Worm (Caenorhabditis elegans): ENCODE results near the gene C25H3.10.

Gene C25H3.10

ce11 chrII:5694798-5695197, 4.0 kb downstream of the C25H3.10 start, which contains the start of gene C25H3.14:
C25H3.14 (plus strand) TSS chrII:5695098.
- TF ChIP-seq C16A3.4 (tag; optimal IDR thresholded peaks at IDR 0.05), result no peak
- TF ChIP-seq ztf-11 (tag; optimal IDR thresholded peaks at IDR 0.05), result no peak

DNA sequence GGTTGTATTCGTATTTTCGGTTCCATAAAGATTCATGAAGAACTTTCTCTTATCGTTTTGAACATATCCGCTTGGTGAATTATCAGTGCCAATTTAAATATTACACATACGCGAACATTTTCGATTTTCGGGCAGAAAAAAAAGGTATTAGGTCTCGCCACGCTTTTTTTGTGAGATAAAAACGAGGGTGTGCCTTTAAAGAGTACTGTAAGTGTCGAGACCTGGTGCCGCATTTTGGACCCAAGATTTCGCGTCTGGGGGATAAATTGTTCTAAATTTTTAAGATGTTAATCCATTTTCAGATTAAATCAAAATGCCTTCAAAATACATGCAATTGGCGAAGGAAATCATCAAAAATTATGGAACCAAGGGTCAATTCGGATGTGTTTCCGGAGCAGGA, 4.9 kb downstream of the C25H3.10 start, which contains the start of gene C25H3.3:
TSS of gene C25H3.3 (plus strand) at position 301 of the 400 bp plus-strand sequence.
- TF ChIP-seq efl-1 (optimal IDR thresholded peaks at IDR 0.05), result no peak
- TF ChIP-seq efl-1 (GFP tag; optimal IDR thresholded peaks at IDR 0.05 in 1 of 2), result peak in 1 of 2 experiments; percentile 61
- TF ChIP-seq alr-1 (tag; optimal IDR thresholded peaks at IDR 0.05; ENCODE audit: borderline replicate concordance), result no peak
- TF ChIP-seq ztf-4 (tag; optimal IDR thresholded peaks at IDR 0.05), result no peak
- TF ChIP-seq elt-2 (tag; optimal IDR thresholded peaks at IDR 0.05), result no peak
- no peak for TF ChIP-seq nhr-85 (tag)
- TF ChIP-seq nhr-71 (tag; optimal IDR thresholded peaks at IDR 0.05), result no peak

DNA sequence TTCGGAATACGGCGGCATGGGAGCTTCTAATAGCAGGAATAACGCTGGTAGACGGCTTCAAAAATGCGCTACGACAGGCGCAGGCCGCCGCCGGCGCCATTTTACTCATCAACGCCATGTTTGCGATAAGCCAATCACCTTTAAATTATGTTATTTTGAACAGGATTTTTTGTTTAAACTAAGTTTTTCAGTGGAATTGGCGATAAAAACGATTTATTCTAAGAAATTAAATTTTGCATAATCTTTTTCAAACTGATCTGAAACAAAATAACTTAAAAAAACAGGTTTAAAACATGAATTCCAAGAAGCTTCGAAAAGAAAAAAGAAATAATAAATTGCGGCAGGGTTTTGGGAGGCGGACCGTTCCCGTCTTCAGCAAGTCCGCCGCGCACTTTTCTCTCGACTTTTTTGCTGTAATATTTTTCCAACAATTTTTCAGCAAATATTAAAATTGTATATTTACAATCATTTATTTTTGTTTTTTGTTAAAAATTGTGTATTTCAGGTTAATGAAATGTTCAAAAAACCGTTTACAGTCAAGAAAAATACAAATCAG, 7.5 kb downstream of the C25H3.10 start, which contains the start of the genes ndub-5 and eif-2D:
TSS of gene ndub-5 (minus strand) at position 138 of the 556 bp plus-strand sequence.
TSS of gene eif-2D (plus strand) at position 506 of the 556 bp plus-strand sequence.
- TF ChIP-seq jun-1 (tag; optimal IDR thresholded peaks at IDR 0.05) (no peak), skn-1 (tag; optimal IDR thresholded peaks at IDR 0.05) (no peak), nhr-19 (GFP tag; conservative IDR thresholded peaks at IDR 0.05) (no peak), nhr-47 (tag; optimal IDR thresholded peaks at IDR 0.05) (no peak), efl-1 (optimal IDR thresholded peaks at IDR 0.05) (no peak), efl-1 (GFP tag; optimal IDR thresholded peaks at IDR 0.05 in 1 of 2) (peak in 1 of 2 experiments; percentile 79), mep-1 (tag; optimal IDR thresholded peaks at IDR 0.05) (no peak), lin-35 (GFP tag; optimal IDR thresholded peaks at IDR 0.05) (peak in 1 of 2 experiments; percentile 25), hlh-17 (GFP tag; optimal IDR thresholded peaks at IDR 0.05; ENCODE audit: borderline replicate concordance) (no peak), dpl-1 (GFP tag; optimal IDR thresholded peaks at IDR 0.05) (peak in 1 of 3 experiments; percentile 38), nhr-84 (tag; optimal IDR thresholded peaks at IDR 0.05) (no peak), lin-14 (GFP tag; optimal IDR thresholded peaks at IDR 0.05) (peak; percentile 19), lin-15B (tag; optimal IDR thresholded peaks at IDR 0.05) (no peak), C34B4.2 (tag; optimal IDR thresholded peaks at IDR 0.05) (no peak), nhr-71 (tag; optimal IDR thresholded peaks at IDR 0.05) (peak; percentile 12), ceh-88 (GFP tag; IDR thresholded peaks at IDR 0.05) (no peak), lsy-2 (tag; optimal IDR thresholded peaks at IDR 0.05) (peak in 1 of 2 experiments; percentile 36)

- TF ChIP-seq unc-130 (tag; optimal IDR thresholded peaks at IDR 0.05) (peak; percentile 6), ceh-63 (GFP tag; optimal IDR thresholded peaks at IDR 0.05) (no peak), irx-1 (tag; optimal IDR thresholded peaks at IDR 0.05) (no peak), pqm-1 (tag; optimal IDR thresholded peaks at IDR 0.05) (no peak), jun-1 (tag; optimal IDR thresholded peaks at IDR 0.05) (no peak), nhr-47 (tag; optimal IDR thresholded peaks at IDR 0.05) (no peak), unc-86 (tag; optimal IDR thresholded peaks at IDR 0.05) (no peak), fos-1 (tag; optimal IDR thresholded peaks at IDR 0.05) (no peak), nhr-19 (GFP tag; conservative IDR thresholded peaks at IDR 0.05) (no peak), hlh-17 (GFP tag; optimal IDR thresholded peaks at IDR 0.05; ENCODE audit: borderline replicate concordance) (no peak), Y116A8C.19 (tag; optimal IDR thresholded peaks at IDR 0.05; ENCODE audit: borderline replicate concordance) (no peak), lin-14 (GFP tag; optimal IDR thresholded peaks at IDR 0.05) (peak; percentile 56), zag-1 (tag; optimal IDR thresholded peaks at IDR 0.05) (no peak), F16B12.6 (tag; optimal IDR thresholded peaks at IDR 0.05) (no peak), lir-3 (tag; optimal IDR thresholded peaks at IDR 0.05; ENCODE audit: poor library complexity) (no peak), nhr-77 (tag; optimal IDR thresholded peaks at IDR 0.05) (no peak), pax-3 (tag; optimal IDR thresholded peaks at IDR 0.05) (no peak), sup-37 (GFP tag; optimal IDR thresholded peaks at IDR 0.05) (no peak), ztf-4 (tag; optimal IDR thresholded peaks at IDR 0.05) (no peak), lsy-2 (tag; optimal IDR thresholded peaks at IDR 0.05) (peak; percentile 11 to 14), sptf-1 (tag; optimal IDR thresholded peaks at IDR 0.05) (no peak), rnt-1 (tag; optimal IDR thresholded peaks at IDR 0.05) (peak; percentile 26), aly-2 (tag; optimal IDR thresholded peaks at IDR 0.05) (no peak), zip-4 (GFP tag; optimal IDR thresholded peaks at IDR 0.05) (no peak), blmp-1 (tag; optimal IDR thresholded peaks at IDR 0.05) (no peak), lin-13 (GFP tag; optimal IDR thresholded peaks at IDR 0.05) (no peak), nhr-12 (tag; optimal IDR thresholded peaks at IDR 0.05) (no peak), aha-1 (tag; optimal IDR thresholded peaks at IDR 0.05) (no peak), fkh-4 (tag; optimal IDR thresholded peaks at IDR 0.05; ENCODE audit: borderline replicate concordance) (no peak), snpc-4 (tag; optimal IDR thresholded peaks at IDR 0.05) (no peak)
These were observed 9.8 kb downstream of the C25H3.10 start, which contains the start of gene C25H3.11 for ce11 chrII:5688959-5689358. C25H3.11 (minus strand) TSS chrII:5689040.

All from whole organism, L1 larva.